Worm (Caenorhabditis elegans) whole organism, L1 larva: ENCODE results near the gene atgl-1.

Source experiments
- C04F5.9 ChIP-seq: sonication (generic microtip); optimal IDR thresholded peaks from 2 replicates; lab custom pipeline; 2016; ENCODE audit warnings: missing genetic modification characterization, missing compliant biosample characterization
- C16A3.4 ChIP-seq: fragments of 150-350 bp; optimal IDR thresholded peaks from 2 replicates; lab custom pipeline; 2014; ENCODE audit warnings: missing biosample characterization, missing genetic modification characterization
- C34B4.2 ChIP-seq: sonication (generic microtip); optimal IDR thresholded peaks from 2 replicates; lab custom pipeline; 2017; ENCODE audit warnings: mild to moderate bottlenecking, missing genetic modification characterization, missing compliant biosample characterization
- alr-1 ChIP-seq: fragments of 200-800 bp; sonication (Bioruptor generic); optimal IDR thresholded peaks from 2 replicates; lab custom pipeline; 2018; ENCODE audit warnings: borderline replicate concordance, mild to moderate bottlenecking, missing genetic modification characterization, missing compliant biosample characterization
- aly-2 ChIP-seq: fragments of 150-350 bp; optimal IDR thresholded peaks from 2 replicates; lab custom pipeline; 2014; ENCODE audit warnings: missing biosample characterization, missing genetic modification characterization
- blmp-1 ChIP-seq: fragments of 150-350 bp; optimal IDR thresholded peaks from 2 replicates; lab custom pipeline; 2014; ENCODE audit warnings: missing biosample characterization, missing genetic modification characterization
- ceh-82 ChIP-seq, 3 experiments: fragments of 150-350 bp in 1 of 3; sonication (generic microtip) in 2 of 3; optimal IDR thresholded peaks; 2 replicates each; lab custom pipeline; 2014 to 2017; ENCODE audit warnings: missing biosample characterization in 3 of 3, missing genetic modification characterization in 3 of 3
- efl-3 ChIP-seq: fragments of 200-800 bp; sonication (Bioruptor generic); optimal IDR thresholded peaks from 2 replicates; lab custom pipeline; 2018; ENCODE audit warnings: mild to moderate bottlenecking, missing genetic modification characterization, missing compliant biosample characterization
- egl-13 ChIP-seq: sonication (generic microtip); optimal IDR thresholded peaks from 2 replicates; lab custom pipeline; 2016; ENCODE audit warnings: missing genotype, missing genetic modification reagents, missing genetic modification characterization, missing compliant biosample characterization
- elt-2 ChIP-seq: sonication (generic microtip); optimal IDR thresholded peaks from 2 replicates; lab custom pipeline; 2016; ENCODE audit warnings: missing genetic modification characterization, mild to moderate bottlenecking, inconsistent platforms, missing compliant biosample characterization, missing genetic modification reagents
- fkh-10 ChIP-seq: sonication (generic microtip); optimal IDR thresholded peaks from 2 replicates; lab custom pipeline; 2017; ENCODE audit warnings: missing biosample characterization, missing genetic modification reagents, missing genetic modification characterization
- fkh-4 ChIP-seq: sonication (generic microtip); optimal IDR thresholded peaks from 2 replicates; lab custom pipeline; 2016; ENCODE audit warnings: missing compliant biosample characterization, missing genetic modification characterization, borderline replicate concordance
- fos-1 ChIP-seq: fragments of 150-350 bp; optimal IDR thresholded peaks from 2 replicates; lab custom pipeline; 2014; ENCODE audit warnings: missing biosample characterization, missing genetic modification characterization
- grh-1 ChIP-seq: fragments of 200-800 bp; sonication (Bioruptor generic); IDR thresholded peaks from 2 replicates; pipeline ENCODE4 v1.3.6; 2022; ENCODE audit warnings: missing genetic modification reagents, missing genetic modification characterization, missing compliant biosample characterization
- irx-1 ChIP-seq: sonication (generic microtip); optimal IDR thresholded peaks from 2 replicates; lab custom pipeline; 2016; ENCODE audit warnings: missing genetic modification characterization, missing compliant biosample characterization
- isw-1 ChIP-seq: fragments of 200-800 bp; sonication (Bioruptor generic); IDR thresholded peaks from 2 replicates; pipeline ENCODE4 v1.3.6; 2022; ENCODE audit warnings: missing genetic modification characterization, missing compliant biosample characterization
- jun-1 ChIP-seq: fragments of 150-350 bp; optimal IDR thresholded peaks from 2 replicates; lab custom pipeline; 2014; ENCODE audit warnings: missing biosample characterization, missing genetic modification reagents, missing genetic modification characterization
- lin-13 ChIP-seq: fragments of 150-350 bp; optimal IDR thresholded peaks from 2 replicates; lab custom pipeline; 2014; ENCODE audit warnings: missing biosample characterization, missing genetic modification reagents, missing genetic modification characterization
- lin-14 ChIP-seq: fragments of 200-800 bp; sonication (Bioruptor generic); optimal IDR thresholded peaks from 2 replicates; lab custom pipeline; 2018; ENCODE audit warnings: mild to moderate bottlenecking, missing genetic modification characterization, moderate library complexity, missing compliant biosample characterization
- lin-35 ChIP-seq, 2 experiments: fragments of 150-350 bp; optimal IDR thresholded peaks; 2 replicates each; lab custom pipeline; 2014; ENCODE audit warnings: missing biosample characterization in 2 of 2, missing genetic modification characterization in 2 of 2, missing genetic modification reagents in 2 of 2
- lsy-2 ChIP-seq, 2 experiments: fragments of 150-350 bp; optimal IDR thresholded peaks; 2 replicates each; lab custom pipeline; 2014; ENCODE audit warnings: missing biosample characterization in 2 of 2, missing genetic modification characterization in 2 of 2
- mab-9 ChIP-seq: fragments of 200-800 bp; sonication (Bioruptor generic); IDR thresholded peaks from 2 replicates; pipeline ENCODE4 v1.3.6; 2022; ENCODE audit warnings: missing genetic modification reagents, missing genetic modification characterization, missing compliant biosample characterization
- mep-1 ChIP-seq: fragments of 150-350 bp; optimal IDR thresholded peaks from 2 replicates; lab custom pipeline; 2014; ENCODE audit warnings: missing biosample characterization, missing genetic modification characterization
- nhr-11 ChIP-seq: fragments of 150-350 bp; optimal IDR thresholded peaks from 2 replicates; lab custom pipeline; 2014; ENCODE audit warnings: missing biosample characterization, missing genetic modification characterization
- nhr-12 ChIP-seq: sonication (generic microtip); optimal IDR thresholded peaks from 2 replicates; lab custom pipeline; 2017; ENCODE audit warnings: missing biosample characterization, missing genetic modification characterization
- nhr-19 ChIP-seq: fragments of 200-800 bp; sonication (Bioruptor generic); conservative IDR thresholded peaks from 2 replicates; pipeline ENCODE4 v1.3.6; 2022; ENCODE audit warnings: missing genetic modification characterization, missing compliant biosample characterization
- nhr-20 ChIP-seq: sonication (generic microtip); optimal IDR thresholded peaks from 2 replicates; lab custom pipeline; 2016; ENCODE audit warnings: mild to moderate bottlenecking, missing genetic modification characterization, missing compliant biosample characterization
- nhr-77 ChIP-seq: fragments of 150-350 bp; optimal IDR thresholded peaks from 2 replicates; lab custom pipeline; 2014; ENCODE audit warnings: missing biosample characterization, missing genetic modification characterization
- nhr-84 ChIP-seq: sonication (generic microtip); optimal IDR thresholded peaks from 2 replicates; lab custom pipeline; 2017; ENCODE audit warnings: missing biosample characterization, missing genetic modification characterization
- pag-3 ChIP-seq: sonication (generic microtip); optimal IDR thresholded peaks from 2 replicates; lab custom pipeline; 2017; ENCODE audit warnings: missing genetic modification characterization, mild to moderate bottlenecking, missing compliant biosample characterization, antibody characterized with exemption, borderline replicate concordance; ENCODE audit not compliant: insufficient read depth
- pax-3 ChIP-seq: fragments of 200-800 bp; sonication (Bioruptor generic); optimal IDR thresholded peaks from 2 replicates; lab custom pipeline; 2018; ENCODE audit warnings: mild to moderate bottlenecking, missing genetic modification characterization, moderate library complexity, missing compliant biosample characterization
- pqm-1 ChIP-seq: sonication (generic microtip); optimal IDR thresholded peaks from 3 replicates; lab custom pipeline; 2017; ENCODE audit warnings: missing biosample characterization, missing genetic modification characterization
- rnt-1 ChIP-seq: sonication (generic microtip); optimal IDR thresholded peaks from 2 replicates; lab custom pipeline; 2016; ENCODE audit warnings: mild to moderate bottlenecking, missing genetic modification characterization, moderate library complexity, missing compliant biosample characterization
- snpc-4 ChIP-seq: fragments of 150-350 bp; optimal IDR thresholded peaks from 2 replicates; lab custom pipeline; 2014; ENCODE audit warnings: missing biosample characterization, missing genetic modification characterization
- snu-23 ChIP-seq: sonication (generic microtip); optimal IDR thresholded peaks from 2 replicates; lab custom pipeline; 2016; ENCODE audit warnings: missing genetic modification characterization, missing compliant biosample characterization
- sox-4 ChIP-seq: sonication (generic microtip); optimal IDR thresholded peaks from 2 replicates; lab custom pipeline; 2016; ENCODE audit warnings: missing genetic modification characterization, missing compliant biosample characterization
- sup-37 ChIP-seq: fragments of 200-800 bp; sonication (Bioruptor generic); optimal IDR thresholded peaks from 2 replicates; lab custom pipeline; 2018; ENCODE audit warnings: mild to moderate bottlenecking, missing genetic modification characterization, missing compliant biosample characterization
- swsn-7 ChIP-seq: sonication (generic microtip); optimal IDR thresholded peaks from 2 replicates; lab custom pipeline; 2016; ENCODE audit warnings: missing genetic modification characterization, missing compliant biosample characterization
- tbx-2 ChIP-seq: sonication (generic microtip); optimal IDR thresholded peaks from 2 replicates; lab custom pipeline; 2016; ENCODE audit warnings: missing genetic modification characterization, missing compliant biosample characterization
- tlp-1 ChIP-seq: fragments of 150-350 bp; optimal IDR thresholded peaks from 2 replicates; lab custom pipeline; 2014; ENCODE audit warnings: missing biosample characterization, missing genetic modification characterization
- unc-62 ChIP-seq: fragments of 150-350 bp; optimal IDR thresholded peaks from 2 replicates; lab custom pipeline; 2014; ENCODE audit warnings: missing biosample characterization, missing genetic modification reagents, missing genetic modification characterization
- unc-86 ChIP-seq: sonication (generic microtip); optimal IDR thresholded peaks from 2 replicates; lab custom pipeline; 2016; ENCODE audit warnings: missing genetic modification characterization, missing compliant biosample characterization
- xbp-1 ChIP-seq: sonication (generic microtip); optimal IDR thresholded peaks from 2 replicates; lab custom pipeline; 2016; ENCODE audit warnings: missing genetic modification characterization, missing compliant biosample characterization
- zag-1 ChIP-seq: fragments of 150-350 bp; optimal IDR thresholded peaks from 2 replicates; lab custom pipeline; 2014; ENCODE audit warnings: missing biosample characterization, missing genetic modification characterization
- zip-4 ChIP-seq: fragments of 200-800 bp; sonication (Bioruptor generic); optimal IDR thresholded peaks from 2 replicates; lab custom pipeline; 2018; ENCODE audit warnings: mild to moderate bottlenecking, missing genetic modification characterization, moderate library complexity, missing compliant biosample characterization
- ztf-11 ChIP-seq, 2 experiments: sonication (generic microtip); optimal IDR thresholded peaks; 2 replicates each; lab custom pipeline; 2016 to 2017; ENCODE audit warnings: missing genetic modification characterization in 2 of 2, missing biosample characterization in 1 of 2, missing compliant biosample characterization in 1 of 2

Gene atgl-1

DNA sequence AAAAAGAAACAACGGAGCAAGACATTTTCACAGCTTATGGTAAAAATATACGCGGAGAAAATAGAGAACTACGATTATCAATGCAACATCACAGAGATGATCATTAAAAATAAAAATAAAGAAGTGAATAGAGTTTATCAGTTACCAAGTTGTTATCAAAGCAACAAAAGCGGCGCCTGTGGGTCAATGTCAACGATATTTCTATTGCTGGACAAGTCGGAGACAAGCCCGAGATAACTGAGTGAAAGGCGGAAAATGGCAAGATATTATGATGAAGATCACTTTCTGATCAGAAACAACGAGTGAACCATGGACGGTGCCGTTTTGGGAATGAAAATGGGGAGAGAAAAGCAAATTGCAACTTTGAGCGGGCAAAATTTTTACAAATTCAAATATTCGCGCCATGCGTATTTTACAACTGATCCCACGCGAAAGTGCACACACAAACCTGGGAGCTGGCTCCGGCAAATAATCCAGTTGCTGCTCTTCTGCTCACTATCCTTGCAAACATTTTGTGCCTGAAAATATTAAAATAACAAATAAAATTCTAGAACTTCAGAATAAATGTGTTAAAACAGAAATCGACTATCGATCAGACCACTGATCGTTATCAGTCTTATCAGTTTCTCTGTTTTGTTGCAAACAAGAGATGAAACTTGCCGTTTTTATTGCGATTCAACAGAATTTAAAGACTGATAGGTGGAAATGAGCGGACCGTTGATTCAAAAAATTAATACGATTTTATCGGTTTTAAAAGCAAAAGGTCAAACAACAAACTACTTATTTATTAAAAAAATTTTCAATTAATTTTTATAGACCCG is 23.3 kb upstream of the atgl-1 start, which contains the start of gene mel-32 (continued):
- TF ChIP-seq unc-62 (no peak), rnt-1 (tag; lab: Kevin White, UChicago) (peak; percentile 37), snpc-4 (tag; lab: Kevin White, UChicago) (no peak), lin-35 (GFP tag; optimal IDR thresholded peaks at IDR 0.05; lab: Kevin White, UChicago) (peak; percentile 65 to 76), zip-4 (GFP tag; lab: Kevin White, UChicago) (no peak), nhr-12 (tag; lab: Kevin White, UChicago) (no peak), jun-1 (tag; lab: Kevin White, UChicago) (no peak), ceh-82 (tag; optimal IDR thresholded peaks at IDR 0.05; lab: Kevin White, UChicago) (peak in 1 of 3 experiments; percentile 15), nhr-11 (tag; lab: Kevin White, UChicago) (no peak), nhr-77 (no peak), zag-1 (tag; lab: Kevin White, UChicago) (no peak), mep-1 (no peak), tbx-2 (no peak), aly-2 (tag; lab: Kevin White, UChicago) (no peak), nhr-20 (tag; lab: Kevin White, UChicago) (peak; percentile 36), C16A3.4 (tag; lab: Kevin White, UChicago) (no peak), swsn-7 (tag; lab: Kevin White, UChicago) (no peak), sup-37 (GFP tag; lab: Kevin White, UChicago) (no peak), unc-86 (tag; lab: Kevin White, UChicago) (no peak), irx-1 (tag; lab: Kevin White, UChicago) (no peak), sox-4 (tag; lab: Kevin White, UChicago) (no peak), C34B4.2 (tag; lab: Kevin White, UChicago) (no peak), efl-3 (no peak), fkh-10 (GFP tag; lab: Kevin White, UChicago) (no peak), pag-3 (tag; lab: Kevin White, UChicago) (no peak), xbp-1 (tag; lab: Kevin White, UChicago) (no peak), lin-13 (peak; percentile 1), fos-1 (tag; lab: Kevin White, UChicago) (no peak), blmp-1 (tag; lab: Kevin White, UChicago) (peak; percentile 84), grh-1 (GFP tag; lab: Robert Waterston, UW) (no peak), mab-9 (GFP tag; lab: Robert Waterston, UW) (no peak), lsy-2 (tag; optimal IDR thresholded peaks at IDR 0.05; lab: Kevin White, UChicago) (peak in 1 of 2 experiments; percentile 55), elt-2 (peak; percentile 51), lin-14 (GFP tag; lab: Kevin White, UChicago) (no peak), tlp-1 (no peak), egl-13 (tag; lab: Kevin White, UChicago) (no peak)
- TF ChIP-seq, all 84 proteins: peak for 17

DNA sequence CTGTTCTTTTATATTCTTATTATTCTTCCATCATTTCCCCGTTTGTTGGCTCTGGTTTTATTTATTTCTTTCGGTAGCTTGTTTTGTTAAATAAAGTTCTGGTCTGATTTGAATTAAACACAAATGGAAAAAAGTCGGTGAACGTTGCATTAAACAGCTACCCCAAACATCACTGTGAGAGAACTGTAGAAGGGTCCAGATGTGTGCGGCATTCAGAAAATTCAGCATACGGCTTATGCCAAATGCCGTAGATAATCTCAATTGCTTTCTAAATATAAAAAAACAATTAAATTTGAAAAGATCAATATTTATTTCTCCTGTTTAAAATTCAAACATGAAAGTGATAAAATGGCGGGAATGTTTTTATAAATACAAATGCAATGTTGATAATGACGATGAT is 20.6 kb upstream of the atgl-1 start:
- no peak for TF ChIP-seq alr-1 (tag; lab: Kevin White, UChicago)
- TF ChIP-seq fkh-10 (GFP tag; lab: Kevin White, UChicago): no peak
- no peak for TF ChIP-seq fkh-4
- no peak for TF ChIP-seq nhr-19
- no peak for TF ChIP-seq pax-3 (tag; lab: Kevin White, UChicago)
- TF ChIP-seq fos-1 (tag; lab: Kevin White, UChicago): no peak
- no peak for TF ChIP-seq ztf-11 (tag; optimal IDR thresholded peaks at IDR 0.05; lab: Kevin White, UChicago)
- TF ChIP-seq snu-23: no peak
- TF ChIP-seq sox-4 (tag; lab: Kevin White, UChicago): no peak
- no peak for TF ChIP-seq pqm-1 (tag; lab: Kevin White, UChicago)
- no peak for TF ChIP-seq C04F5.9 (tag; lab: Kevin White, UChicago)
- TF ChIP-seq isw-1 (GFP tag; lab: Robert Waterston, UW): no peak
- TF ChIP-seq nhr-84 (tag; lab: Kevin White, UChicago): no peak
- TF ChIP-seq, all 84 proteins: peak for 0
